Fruit fly (Drosophila melanogaster): ENCODE data around the gene Npc2g.

DNA sequence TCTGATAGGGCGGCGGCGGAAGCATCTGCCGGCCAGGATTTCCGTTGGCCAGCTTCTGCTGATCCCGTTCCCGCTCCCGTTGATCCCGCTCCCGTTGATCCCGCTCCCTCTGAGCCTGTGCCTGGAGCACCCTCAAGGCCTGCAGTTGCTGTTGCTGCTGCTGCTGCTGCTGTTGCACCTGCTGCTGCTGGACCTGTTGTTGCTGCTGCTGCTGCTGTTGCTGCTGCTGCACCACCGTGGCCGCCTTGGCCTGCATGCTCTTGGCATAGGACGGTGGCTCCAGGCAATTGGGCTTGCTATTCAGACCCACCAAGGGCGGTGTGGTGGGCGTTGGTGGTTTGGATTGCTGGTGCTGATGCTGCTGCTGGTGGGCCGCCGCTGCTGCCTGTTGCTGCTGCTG lies 47.9 kb upstream of the Npc2g start:
- TF ChIP-seq Dll (optimal IDR thresholded peaks at IDR 0.05) (no peak), psq (optimal IDR thresholded peaks at IDR 0.05) (no peak)

Measured in whole organism.